Fruit fly (Drosophila melanogaster) whole organism, embryonic: Measurements from ENCODE around the gene mRpL40.

ENCODE experiments used
- B-H2 ChIP-seq: fragments of 200-800 bp; sonication (Bioruptor generic); optimal IDR thresholded peaks from 2 replicates; lab custom pipeline; 2018; ENCODE audit warnings: missing biosample characterization, mild to moderate bottlenecking, missing genetic modification characterization
- CG10462 ChIP-seq: fragments of 200-800 bp; sonication (Bioruptor generic); optimal IDR thresholded peaks from 2 replicates; lab custom pipeline; 2016; ENCODE audit warnings: missing biosample characterization, missing genetic modification characterization
- CG13296 ChIP-seq: fragments of 200-800 bp; sonication (Bioruptor generic); optimal IDR thresholded peaks from 3 replicates; lab custom pipeline; 2018; ENCODE audit warnings: missing biosample characterization, mild to moderate bottlenecking, missing genetic modification characterization
- CG14667 ChIP-seq: fragments of 200-800 bp; sonication (Bioruptor generic); IDR thresholded peaks from 2 replicates; pipeline ENCODE4 v1.3.6; 2022; ENCODE audit warnings: missing biosample characterization, missing genetic modification characterization
- CG15269 ChIP-seq: fragments of 200-800 bp; sonication (Bioruptor generic); optimal IDR thresholded peaks from 2 replicates; lab custom pipeline; 2018; ENCODE audit warnings: missing biosample characterization, mild to moderate bottlenecking, missing genetic modification characterization, moderate library complexity
- CG17802 ChIP-seq: fragments of 200-800 bp; sonication (Bioruptor generic); optimal IDR thresholded peaks from 2 replicates; lab custom pipeline; 2018; ENCODE audit warnings: missing biosample characterization, mild to moderate bottlenecking, missing genetic modification characterization, moderate library complexity
- CG18262 ChIP-seq: fragments of 200-800 bp; optimal IDR thresholded peaks from 3 replicates; lab custom pipeline; 2019; ENCODE audit warnings: missing biosample characterization, mild to moderate bottlenecking, missing genetic modification characterization, moderate library complexity
- CG1832 ChIP-seq: fragments of 200-800 bp; sonication (Bioruptor generic); optimal IDR thresholded peaks from 2 replicates; lab custom pipeline; 2017; ENCODE audit warnings: missing biosample characterization, mild to moderate bottlenecking, missing genetic modification characterization, inconsistent platforms
- CG2678 ChIP-seq: fragments of 200-800 bp; sonication (Bioruptor generic); optimal IDR thresholded peaks from 3 replicates; lab custom pipeline; 2019; ENCODE audit warnings: missing biosample characterization, mild to moderate bottlenecking, missing genetic modification characterization, moderate library complexity
- CG30403 ChIP-seq: fragments of 200-800 bp; sonication (Bioruptor generic); optimal IDR thresholded peaks from 3 replicates; lab custom pipeline; 2016; ENCODE audit warnings: missing biosample characterization, missing genetic modification characterization
- CG30431 ChIP-seq: fragments of 200-800 bp; sonication (Bioruptor generic); optimal IDR thresholded peaks from 2 replicates; lab custom pipeline; 2017; ENCODE audit warnings: missing biosample characterization, missing genetic modification characterization
- CG3065 ChIP-seq: fragments of 200-800 bp; sonication (Bioruptor generic); optimal IDR thresholded peaks from 2 replicates; lab custom pipeline; 2016; ENCODE audit warnings: missing biosample characterization, missing genetic modification characterization
- CG3281 ChIP-seq: fragments of 200-800 bp; sonication (Bioruptor generic); optimal IDR thresholded peaks from 3 replicates; lab custom pipeline; 2017; ENCODE audit warnings: missing biosample characterization, mild to moderate bottlenecking, missing genetic modification characterization
- CG42726 ChIP-seq: fragments of 200-800 bp; sonication (Bioruptor generic); IDR thresholded peaks from 2 replicates; pipeline ENCODE4 v1.3.6; 2022; ENCODE audit warnings: missing biosample characterization, missing genetic modification characterization; ENCODE audit not compliant: partially characterized antibody
- CG43689 ChIP-seq: fragments of 200-800 bp; sonication (Bioruptor generic); IDR thresholded peaks from 2 replicates; pipeline ENCODE4 v1.3.6; 2022; ENCODE audit warnings: missing biosample characterization, missing genetic modification characterization
- CG6765 ChIP-seq: fragments of 200-800 bp; sonication (Bioruptor generic); optimal IDR thresholded peaks from 3 replicates; lab custom pipeline; 2017; ENCODE audit warnings: missing biosample characterization, mild to moderate bottlenecking, missing genetic modification characterization
- CG7928 ChIP-seq: fragments of 200-800 bp; sonication (Bioruptor generic); optimal IDR thresholded peaks from 2 replicates; lab custom pipeline; 2017; ENCODE audit warnings: missing biosample characterization, mild to moderate bottlenecking, missing genetic modification characterization
- CG7963 ChIP-seq: fragments of 200-800 bp; sonication (Bioruptor generic); IDR thresholded peaks from 3 replicates; pipeline ENCODE4 v1.3.6; 2022; ENCODE audit warnings: missing biosample characterization, missing genetic modification characterization; ENCODE audit not compliant: partially characterized antibody
- CoRest ChIP-seq: fragments of 200-800 bp; sonication (Bioruptor generic); optimal IDR thresholded peaks from 3 replicates; lab custom pipeline; 2018; ENCODE audit warnings: missing biosample characterization, mild to moderate bottlenecking, missing genetic modification characterization, moderate library complexity
- Dll ChIP-seq: fragments of 200-800 bp; sonication (Bioruptor generic); IDR thresholded peaks from 4 replicates; pipeline ENCODE4 v1.3.6; 2022; ENCODE audit warnings: missing biosample characterization, missing genetic modification characterization; ENCODE audit not compliant: partially characterized antibody
- ERR ChIP-seq: fragments of 200-800 bp; sonication (Bioruptor generic); optimal IDR thresholded peaks from 2 replicates; lab custom pipeline; 2016; ENCODE audit warnings: missing biosample characterization, missing genetic modification characterization
- H2.0 ChIP-seq: fragments of 200-800 bp; sonication (Bioruptor generic); IDR thresholded peaks from 2 replicates; pipeline ENCODE4 v1.3.6; 2022; ENCODE audit warnings: missing biosample characterization, missing genetic modification characterization
- HLHmδ ChIP-seq: fragments of 200-800 bp; sonication (Bioruptor generic); optimal IDR thresholded peaks from 2 replicates; lab custom pipeline; 2018; ENCODE audit warnings: missing biosample characterization, mild to moderate bottlenecking, missing genetic modification characterization, moderate library complexity
- MESR4 ChIP-seq: fragments of 200-800 bp; sonication (Bioruptor generic); optimal IDR thresholded peaks from 2 replicates; lab custom pipeline; 2018; ENCODE audit warnings: missing biosample characterization, mild to moderate bottlenecking, missing genetic modification characterization, moderate library complexity
- Max ChIP-seq: fragments of 200-800 bp; sonication (Bioruptor generic); optimal IDR thresholded peaks from 2 replicates; lab custom pipeline; 2016; ENCODE audit warnings: missing biosample characterization, mild to moderate bottlenecking, missing genetic modification characterization
- Mes4 ChIP-seq: fragments of 200-800 bp; sonication (Bioruptor generic); optimal IDR thresholded peaks from 2 replicates; lab custom pipeline; 2016; ENCODE audit warnings: missing biosample characterization, missing genetic modification characterization
- NK7.1 ChIP-seq: fragments of 200-800 bp; sonication (Bioruptor generic); optimal IDR thresholded peaks from 3 replicates; lab custom pipeline; 2016; ENCODE audit warnings: missing biosample characterization, missing genetic modification characterization
- PHDP ChIP-seq: fragments of 200-800 bp; sonication (Bioruptor generic); optimal IDR thresholded peaks from 3 replicates; lab custom pipeline; 2018; ENCODE audit warnings: missing biosample characterization, mild to moderate bottlenecking, missing genetic modification characterization, moderate library complexity
- Scr ChIP-seq: fragments of 200-800 bp; sonication (Bioruptor generic); IDR thresholded peaks from 2 replicates; pipeline ENCODE4 v1.3.6; 2022; ENCODE audit warnings: missing biosample characterization, missing genetic modification characterization; ENCODE audit not compliant: partially characterized antibody
- Sox100B ChIP-seq: fragments of 200-800 bp; sonication (Bioruptor generic); optimal IDR thresholded peaks from 3 replicates; lab custom pipeline; 2018; ENCODE audit warnings: missing biosample characterization, mild to moderate bottlenecking, missing genetic modification characterization
- Sry-β ChIP-seq: fragments of 200-800 bp; sonication (Bioruptor generic); optimal IDR thresholded peaks from 2 replicates; lab custom pipeline; 2018; ENCODE audit warnings: missing biosample characterization, mild to moderate bottlenecking, missing genetic modification characterization, moderate library complexity
- Xrp1 ChIP-seq: fragments of 200-800 bp; sonication (Bioruptor generic); IDR thresholded peaks from 2 replicates; pipeline ENCODE4 v1.3.6; 2022; ENCODE audit warnings: missing biosample characterization, missing genetic modification characterization
- al ChIP-seq: fragments of 200-800 bp; sonication (Bioruptor generic); IDR thresholded peaks from 2 replicates; pipeline ENCODE4 v1.3.6; 2022; ENCODE audit warnings: missing biosample characterization, missing genetic modification characterization
- ap ChIP-seq: fragments of 200-800 bp; sonication (Bioruptor generic); IDR thresholded peaks from 2 replicates; pipeline ENCODE4 v1.3.6; 2022; ENCODE audit warnings: missing biosample characterization, missing genetic modification characterization
- ato ChIP-seq: fragments of 200-800 bp; sonication (Bioruptor generic); IDR thresholded peaks from 2 replicates; pipeline ENCODE4 v1.3.6; 2022; ENCODE audit warnings: missing biosample characterization, missing genetic modification characterization; ENCODE audit not compliant: partially characterized antibody
- bcd ChIP-seq: fragments of 200-800 bp; sonication (Bioruptor generic); optimal IDR thresholded peaks from 2 replicates; lab custom pipeline; 2017; ENCODE audit warnings: missing biosample characterization, mild to moderate bottlenecking, missing genetic modification characterization
- bsh ChIP-seq, 2 experiments: fragments of 200-800 bp; sonication (Bioruptor generic); optimal IDR thresholded peaks; 2 replicates each; lab custom pipeline; 2017 to 2018; ENCODE audit warnings: mild to moderate bottlenecking in 2 of 2, missing biosample characterization in 2 of 2, missing genetic modification characterization in 2 of 2, moderate library complexity in 1 of 2
- dati ChIP-seq: fragments of 200-800 bp; sonication (Bioruptor generic); IDR thresholded peaks from 2 replicates; pipeline ENCODE4 v1.3.6; 2022; ENCODE audit warnings: missing biosample characterization, missing genetic modification characterization
- dmrt99B ChIP-seq: fragments of 200-800 bp; sonication (Bioruptor generic); optimal IDR thresholded peaks from 2 replicates; lab custom pipeline; 2018; ENCODE audit warnings: missing biosample characterization, mild to moderate bottlenecking, missing genetic modification characterization, moderate library complexity
- en ChIP-seq: fragments of 200-800 bp; sonication (Bioruptor generic); optimal IDR thresholded peaks from 2 replicates; lab custom pipeline; 2016; ENCODE audit warnings: missing biosample characterization, missing genetic modification characterization
- ewg ChIP-seq: fragments of 200-800 bp; sonication (Bioruptor generic); optimal IDR thresholded peaks from 3 replicates; lab custom pipeline; 2017; ENCODE audit warnings: mild to moderate bottlenecking, missing biosample characterization, missing genetic modification reagents, missing genetic modification characterization
- her ChIP-seq: fragments of 200-800 bp; sonication (Bioruptor generic); optimal IDR thresholded peaks from 2 replicates; lab custom pipeline; 2016; ENCODE audit warnings: missing biosample characterization, missing genetic modification characterization
- lab ChIP-seq: fragments of 200-800 bp; sonication (Bioruptor generic); optimal IDR thresholded peaks from 3 replicates; lab custom pipeline; 2017; ENCODE audit warnings: missing biosample characterization, missing genetic modification characterization, mild to moderate bottlenecking, moderate library complexity, missing genetic modification reagents
- mirr ChIP-seq: fragments of 200-800 bp; sonication (Bioruptor generic); optimal IDR thresholded peaks from 3 replicates; lab custom pipeline; 2018; ENCODE audit warnings: missing biosample characterization, mild to moderate bottlenecking, missing genetic modification characterization
- p53 ChIP-seq: fragments of 200-800 bp; sonication (Bioruptor generic); optimal IDR thresholded peaks from 2 replicates; lab custom pipeline; 2016; ENCODE audit warnings: missing biosample characterization, missing genetic modification characterization
- pita ChIP-seq: fragments of 200-800 bp; sonication (Bioruptor generic); optimal IDR thresholded peaks from 2 replicates; lab custom pipeline; 2017; ENCODE audit warnings: missing biosample characterization, mild to moderate bottlenecking, missing genetic modification characterization
- ranshi ChIP-seq: fragments of 200-800 bp; sonication (Bioruptor generic); IDR thresholded peaks from 2 replicates; pipeline ENCODE4 v1.3.6; 2022; ENCODE audit warnings: missing biosample characterization, missing genetic modification characterization
- sisA ChIP-seq: fragments of 200-800 bp; sonication (Bioruptor generic); IDR thresholded peaks from 2 replicates; pipeline ENCODE4 v1.3.6; 2022; ENCODE audit warnings: missing biosample characterization, missing genetic modification characterization
- tgo ChIP-seq: fragments of 200-800 bp; sonication (Bioruptor generic); IDR thresholded peaks from 3 replicates; pipeline ENCODE4 v1.3.6; 2022; ENCODE audit warnings: missing biosample characterization, missing genetic modification characterization
- wor ChIP-seq: fragments of 200-800 bp; sonication (Bioruptor generic); IDR thresholded peaks from 2 replicates; pipeline ENCODE4 v1.3.6; 2022; ENCODE audit warnings: missing biosample characterization, missing genetic modification characterization

mRpL40 gene

DNA sequence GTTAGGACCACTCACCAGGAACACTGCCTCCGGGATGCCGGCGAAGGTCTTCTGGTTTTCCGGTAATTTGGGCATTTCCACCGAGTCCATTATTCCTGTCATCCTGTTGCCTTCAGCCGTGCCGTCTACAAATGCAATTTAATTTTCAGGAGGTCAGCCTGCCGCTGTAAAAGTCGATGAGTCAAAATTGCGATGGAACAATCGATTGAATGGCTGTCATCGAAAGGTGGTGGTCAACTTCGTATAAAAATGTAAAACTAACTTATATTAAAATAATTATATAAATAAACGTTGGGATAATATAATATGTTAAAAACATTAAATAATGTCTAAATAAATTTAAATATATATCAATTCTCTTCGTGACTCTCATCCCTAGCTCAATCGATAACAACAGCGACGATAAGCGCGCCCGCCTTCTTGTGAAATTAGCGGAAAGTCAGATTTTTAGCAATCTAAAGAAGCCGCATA, 2.0 kb downstream of the mRpL40 start, which contains the start of the genes mgr and Irbp (continued):
- peak; percentile 89 for TF ChIP-seq wor (GFP tag; lab: Robert Waterston, UW)
- TF ChIP-seq CG18262 (tag; lab: Kevin White, UChicago): peak; percentile 93
- no peak for TF ChIP-seq en (GFP tag; lab: Kevin White, UChicago)
- TF ChIP-seq PHDP: peak; percentile 94
- TF ChIP-seq p53 (GFP tag; lab: Kevin White, UChicago): no peak
- peak; percentile 88 for TF ChIP-seq ap (GFP tag; lab: Robert Waterston, UW)
- peak; percentile 86 for TF ChIP-seq CG13296 (GFP tag; lab: Kevin White, UChicago)
- peak; percentile 91 for TF ChIP-seq sisA (GFP tag; lab: Robert Waterston, UW)
- peak; percentile 59 for TF ChIP-seq CG17802 (tag; lab: Kevin White, UChicago)
- no peak for TF ChIP-seq HLHmδ (GFP tag; lab: Kevin White, UChicago)
- TF ChIP-seq dmrt99B: no peak
- TF ChIP-seq Mes4 (GFP tag; lab: Kevin White, UChicago): peak; percentile 11
- TF ChIP-seq H2.0 (GFP tag; lab: Robert Waterston, UW): peak; percentile 92
- peak; percentile 96 for TF ChIP-seq tgo (GFP tag; lab: Robert Waterston, UW)
- TF ChIP-seq dati (GFP tag; lab: Robert Waterston, UW): no peak
- peak; percentile 95 for TF ChIP-seq al (GFP tag; lab: Robert Waterston, UW)
- peak; percentile 87 for TF ChIP-seq Max (GFP tag; lab: Kevin White, UChicago)
- peak; percentile 70 for TF ChIP-seq CG6765 (GFP tag; lab: Kevin White, UChicago)
- TF ChIP-seq CG1832: no peak
- no peak for TF ChIP-seq NK7.1 (GFP tag; lab: Kevin White, UChicago)
- no peak for TF ChIP-seq mirr (GFP tag; lab: Kevin White, UChicago)
- TF ChIP-seq CG10462 (GFP tag; lab: Kevin White, UChicago): peak; percentile 65
- peak; percentile 79 for TF ChIP-seq CG30431 (GFP tag; lab: Kevin White, UChicago)
- peak; percentile 96 for TF ChIP-seq lab (GFP tag; lab: Kevin White, UChicago)
- TF ChIP-seq CG14667: peak; percentile 91
- peak; percentile 90 for TF ChIP-seq Sox100B
- TF ChIP-seq B-H2 (GFP tag; lab: Kevin White, UChicago): peak; percentile 86
- TF ChIP-seq ewg (GFP tag; lab: Kevin White, UChicago): peak; percentile 83
- no peak for TF ChIP-seq CG42726 (GFP tag; lab: Robert Waterston, UW)
- no peak for TF ChIP-seq ato (GFP tag; lab: Robert Waterston, UW)
- peak; percentile 97 for TF ChIP-seq Xrp1 (GFP tag; lab: Robert Waterston, UW)
- TF ChIP-seq CG15269 (tag; lab: Kevin White, UChicago): peak; percentile 90
- peak; percentile 93 for TF ChIP-seq CoRest (tag; lab: Kevin White, UChicago)
- peak; percentile 90 for TF ChIP-seq Scr
- TF ChIP-seq CG2678 (tag; lab: Kevin White, UChicago): no peak
- no peak for TF ChIP-seq ERR (GFP tag; lab: Kevin White, UChicago)
- TF ChIP-seq CG3281 (GFP tag; lab: Kevin White, UChicago): no peak
- peak; percentile 92 for TF ChIP-seq CG30403 (GFP tag; lab: Kevin White, UChicago)
- peak; percentile 92 for TF ChIP-seq ranshi (GFP tag; lab: Robert Waterston, UW)
- peak; percentile 52; the same call in 1 of the 3 replicates for TF ChIP-seq CG7963 (GFP tag; lab: Robert Waterston, UW)
- no peak for TF ChIP-seq her (GFP tag; lab: Kevin White, UChicago)
- TF ChIP-seq MESR4 (GFP tag; lab: Kevin White, UChicago): peak; percentile 73
- peak; percentile 93 for TF ChIP-seq Dll
- TF ChIP-seq bsh (GFP tag; optimal IDR thresholded peaks at IDR 0.05; lab: Kevin White, UChicago): peak in 1 of 2 experiments; percentile 95
- peak; percentile 78 for TF ChIP-seq CG43689
- peak; percentile 88 for TF ChIP-seq bcd (GFP tag; lab: Kevin White, UChicago)
- TF ChIP-seq CG7928 (GFP tag; lab: Kevin White, UChicago): peak; percentile 71
- no peak for TF ChIP-seq pita (GFP tag; lab: Kevin White, UChicago)
- peak; percentile 83 for TF ChIP-seq CG3065 (GFP tag; lab: Kevin White, UChicago)
- peak; percentile 68 for TF ChIP-seq Sry-β (GFP tag; lab: Kevin White, UChicago)
